Worm (Caenorhabditis elegans) whole organism, dauer: Measurements from ENCODE around the gene elo-7.

Experiments
- unc-62 ChIP-seq: sonication (generic microtip); optimal IDR thresholded peaks from 2 replicates; lab custom pipeline; 2017; ENCODE audit warnings: missing biosample characterization, missing genetic modification reagents, missing genetic modification characterization

elo-7 gene

DNA sequence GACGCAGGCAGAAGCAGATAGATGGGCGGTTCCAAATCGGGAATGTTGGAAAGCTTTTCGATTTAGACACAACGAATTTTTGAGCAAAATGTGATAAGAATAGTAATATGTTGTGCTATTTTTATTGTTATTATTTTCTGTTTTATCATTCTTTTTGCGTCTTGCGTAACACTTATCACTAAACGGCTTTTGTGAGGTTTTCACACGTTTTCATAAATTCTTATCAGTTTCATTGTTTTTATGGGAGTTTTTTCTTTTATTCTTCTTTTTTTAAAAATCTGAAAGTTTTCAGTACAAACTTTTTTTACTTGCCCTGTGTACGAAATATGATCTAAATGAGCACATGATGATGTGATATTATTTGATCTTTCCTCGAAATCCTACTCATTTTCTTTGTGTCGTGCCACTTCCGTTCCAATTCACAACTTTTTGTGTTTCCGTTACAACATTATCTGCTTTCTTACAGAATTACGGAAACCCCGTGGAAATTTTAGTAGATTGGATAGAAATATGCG lies 10.7 kb downstream of the elo-7 start, which contains the start of gene fbl-1:
TSS of gene fbl-1 (plus strand) at position 465 of the 515 bp plus-strand sequence.
- no peak for TF ChIP-seq unc-62 (GFP tag; lab: Kevin White, UChicago)

DNA sequence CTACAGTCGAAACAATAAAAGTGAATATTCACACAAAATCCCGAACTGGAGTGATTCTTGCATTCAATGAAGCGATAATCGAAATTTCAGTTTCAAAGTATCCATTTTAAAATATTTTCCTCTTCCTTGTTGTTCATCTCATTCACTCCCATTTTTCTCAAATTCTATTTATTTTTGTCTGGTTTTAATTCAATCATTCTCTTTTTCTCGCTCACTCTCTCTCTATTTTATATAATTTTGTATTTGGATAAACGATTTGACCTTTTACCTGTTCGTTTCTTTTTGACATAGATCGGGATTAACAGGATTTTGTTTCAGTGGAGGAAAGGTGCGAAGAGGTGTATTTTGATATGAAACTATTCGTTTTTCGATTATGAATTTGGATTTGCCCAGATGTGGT lies 16.2 kb downstream of the elo-7 start, which contains the start of gene T05A1.5:
TSS of gene T05A1.5 (plus strand) at position 301 of the 400 bp plus-strand sequence.
- TF ChIP-seq unc-62 (GFP tag; lab: Kevin White, UChicago): no peak

DNA sequence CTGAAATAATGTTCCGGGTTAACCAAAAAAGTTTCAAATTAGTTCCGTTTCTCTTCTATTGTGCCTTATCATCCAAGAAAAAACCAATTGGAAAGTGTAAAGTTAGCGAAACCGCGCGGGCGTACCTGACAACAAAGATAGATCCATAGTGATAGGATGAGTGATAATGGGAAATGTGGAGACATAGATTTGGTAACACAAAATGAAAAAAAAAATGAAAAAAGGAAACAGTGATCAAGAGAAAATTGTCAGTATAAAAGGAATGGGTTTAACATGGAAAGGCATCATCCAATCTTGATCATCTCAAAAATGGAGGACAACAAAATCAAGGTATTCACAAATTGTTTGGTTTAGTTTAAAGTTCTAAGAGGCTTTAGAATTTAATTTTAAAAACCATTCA lies 33.3 kb downstream of the elo-7 start, which contains the start of gene col-122:
TSS of gene col-122 (plus strand) at position 301 of the 400 bp plus-strand sequence.
- TF ChIP-seq unc-62 (GFP tag; lab: Kevin White, UChicago): no peak

DNA sequence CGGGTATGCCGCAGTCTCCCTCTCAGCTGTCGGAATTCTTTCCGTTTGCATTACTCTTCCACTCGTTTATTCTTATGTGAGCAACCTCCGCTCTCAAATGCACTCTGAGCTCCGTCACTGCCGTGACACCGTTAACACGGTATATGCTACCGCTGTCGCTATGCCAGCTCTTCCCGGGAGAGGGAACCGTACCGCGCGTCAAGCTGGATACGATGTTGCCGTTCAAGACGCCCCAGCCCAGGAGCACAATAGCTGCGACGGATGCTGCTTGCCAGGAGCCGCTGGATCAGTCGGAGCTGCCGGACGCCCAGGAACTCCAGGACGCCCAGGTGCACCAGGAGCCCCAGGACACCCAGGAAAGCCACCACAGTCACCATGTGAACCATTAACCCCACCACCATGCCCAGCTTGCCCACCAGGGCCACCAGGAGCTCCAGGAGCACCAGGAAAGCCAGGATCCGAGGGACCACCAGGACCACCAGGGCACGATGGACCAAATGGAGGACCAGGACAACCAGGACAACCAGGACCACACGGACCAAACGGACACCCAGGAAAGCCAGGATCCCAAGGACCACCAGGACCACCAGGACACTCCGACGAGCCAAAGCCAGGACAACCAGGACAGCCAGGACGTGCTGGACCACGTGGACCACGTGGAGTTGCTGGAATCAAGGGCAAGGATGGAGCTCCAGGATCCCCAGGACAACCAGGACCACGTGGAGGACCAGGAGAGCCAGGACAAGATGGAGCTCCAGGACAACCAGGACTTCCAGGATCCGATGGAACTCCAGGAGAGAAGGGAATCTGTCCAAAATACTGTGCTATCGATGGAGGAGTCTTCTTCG lies 34.0 kb downstream of the elo-7 start:
- TF ChIP-seq unc-62 (GFP tag; lab: Kevin White, UChicago): no peak

DNA sequence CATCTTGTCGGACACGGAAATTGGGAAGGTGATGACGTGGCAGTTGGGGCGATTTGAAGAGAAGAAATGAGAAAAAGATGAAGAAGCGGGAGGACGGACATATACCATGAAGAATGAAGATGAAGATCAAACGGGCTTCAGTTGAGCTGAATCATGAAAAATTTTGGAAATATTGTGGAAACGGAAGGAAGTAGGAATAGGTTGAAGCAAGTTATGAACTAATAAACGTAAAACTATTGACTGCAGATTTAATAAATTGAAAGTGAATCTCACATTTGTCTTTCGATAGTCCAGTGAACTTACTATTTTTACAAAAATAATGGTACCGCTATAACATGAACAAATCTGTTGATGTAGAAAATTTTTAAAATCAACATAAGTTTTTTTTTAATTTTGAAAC lies 36.8 kb downstream of the elo-7 start, which contains the start of gene lron-14:
TSS of gene lron-14 (minus strand) at position 101 of the 400 bp plus-strand sequence.
- TF ChIP-seq unc-62 (GFP tag; lab: Kevin White, UChicago): no peak

DNA sequence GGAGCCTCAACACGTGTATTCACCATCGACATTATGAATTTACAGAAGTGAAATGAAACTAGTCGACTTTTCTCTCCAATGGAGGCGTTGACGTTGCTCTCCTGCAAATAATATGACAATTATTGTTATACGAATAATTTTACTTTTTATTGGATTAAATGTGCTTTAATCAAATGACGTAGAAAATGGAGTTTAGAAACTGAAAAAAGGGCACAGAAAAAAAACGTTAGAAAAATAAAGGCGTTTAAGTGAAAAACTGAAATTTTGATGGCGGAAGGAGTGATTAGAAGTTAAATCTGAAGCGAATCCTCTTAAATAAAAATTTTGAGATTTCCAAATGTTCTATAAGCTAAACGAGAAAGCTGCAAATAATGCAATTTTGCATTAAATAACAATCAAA lies 50.3 kb downstream of the elo-7 start, which contains the start of gene npr-2:
TSS of gene npr-2 (minus strand) at position 101 of the 400 bp plus-strand sequence.
- no peak for TF ChIP-seq unc-62 (GFP tag; lab: Kevin White, UChicago)
